Worm (Caenorhabditis elegans) whole organism, early embryonic: Measurements from ENCODE around the gene mcm-6.

Experiments
- B0310.2 ChIP-seq: sonication (generic microtip); optimal IDR thresholded peaks from 2 replicates; lab custom pipeline; 2016; ENCODE audit warnings: mild to moderate bottlenecking, missing genetic modification characterization, missing compliant biosample characterization
- F13C5.2 ChIP-seq: sonication (generic microtip); optimal IDR thresholded peaks from 2 replicates; lab custom pipeline; 2017; ENCODE audit warnings: mild to moderate bottlenecking, missing genetic modification characterization, inconsistent platforms, missing compliant biosample characterization
- aly-1 ChIP-seq: sonication (generic microtip); optimal IDR thresholded peaks from 2 replicates; lab custom pipeline; 2016; ENCODE audit warnings: missing genetic modification characterization, missing compliant biosample characterization
- ama-1 ChIP-seq: fragments of 150-350 bp; optimal IDR thresholded peaks from 2 replicates; lab custom pipeline; 2014
- ceh-13 ChIP-seq: fragments of 200-800 bp; sonication (Bioruptor generic); optimal IDR thresholded peaks from 2 replicates; lab custom pipeline; 2018; ENCODE audit warnings: mild to moderate bottlenecking, missing genetic modification characterization, missing compliant biosample characterization
- ceh-36 ChIP-seq: sonication (generic microtip); optimal IDR thresholded peaks from 2 replicates; lab custom pipeline; 2016; ENCODE audit warnings: missing genetic modification characterization, inconsistent platforms, missing compliant biosample characterization
- ets-7 ChIP-seq: sonication (generic microtip); optimal IDR thresholded peaks from 2 replicates; lab custom pipeline; 2016; ENCODE audit warnings: missing genotype, missing genetic modification characterization, missing compliant biosample characterization
- flt-1 ChIP-seq: fragments of 200-800 bp; sonication (Bioruptor generic); IDR thresholded peaks from 2 replicates; pipeline ENCODE4 v1.3.6; 2022; ENCODE audit warnings: missing genetic modification characterization, missing compliant biosample characterization
- hmbx-1 ChIP-seq: sonication (generic microtip); optimal IDR thresholded peaks from 2 replicates; lab custom pipeline; 2016; ENCODE audit warnings: mild to moderate bottlenecking, missing genetic modification characterization, missing compliant biosample characterization
- hmg-4 ChIP-seq: fragments of 200-800 bp; sonication (Bioruptor generic); optimal IDR thresholded peaks from 2 replicates; lab custom pipeline; 2018; ENCODE audit warnings: mild to moderate bottlenecking, missing genetic modification characterization, missing compliant biosample characterization
- hnd-1 ChIP-seq: sonication (generic microtip); optimal IDR thresholded peaks from 2 replicates; lab custom pipeline; 2016; ENCODE audit warnings: missing genetic modification characterization, missing compliant biosample characterization
- pes-1 ChIP-seq: fragments of 200-800 bp; sonication (Bioruptor generic); IDR thresholded peaks from 2 replicates; pipeline ENCODE4 v1.3.6; 2022; ENCODE audit warnings: missing genetic modification reagents, missing genetic modification characterization, missing compliant biosample characterization
- scrt-1 ChIP-seq: fragments of 200-800 bp; sonication (Bioruptor generic); IDR thresholded peaks from 2 replicates; pipeline ENCODE4 v1.3.6; 2022; ENCODE audit warnings: missing genetic modification characterization, missing compliant biosample characterization
- sea-1 ChIP-seq: fragments of 200-800 bp; sonication (Bioruptor generic); conservative IDR thresholded peaks from 2 replicates; pipeline ENCODE4 v1.3.6; 2022; ENCODE audit warnings: missing genetic modification characterization, missing compliant biosample characterization
- tbx-11 ChIP-seq: fragments of 200-800 bp; sonication (Bioruptor generic); IDR thresholded peaks from 2 replicates; pipeline ENCODE4 v1.3.6; 2022; ENCODE audit warnings: missing genetic modification characterization, missing compliant biosample characterization
- tbx-37 ChIP-seq: fragments of 200-800 bp; sonication (Bioruptor generic); conservative IDR thresholded peaks from 2 replicates; pipeline ENCODE4 v1.3.6; 2022; ENCODE audit warnings: missing genetic modification reagents, missing genetic modification characterization, missing compliant biosample characterization
- tra-4 ChIP-seq: sonication (generic microtip); optimal IDR thresholded peaks from 2 replicates; lab custom pipeline; 2017; ENCODE audit warnings: missing genetic modification characterization, missing compliant biosample characterization

Gene mcm-6

DNA sequence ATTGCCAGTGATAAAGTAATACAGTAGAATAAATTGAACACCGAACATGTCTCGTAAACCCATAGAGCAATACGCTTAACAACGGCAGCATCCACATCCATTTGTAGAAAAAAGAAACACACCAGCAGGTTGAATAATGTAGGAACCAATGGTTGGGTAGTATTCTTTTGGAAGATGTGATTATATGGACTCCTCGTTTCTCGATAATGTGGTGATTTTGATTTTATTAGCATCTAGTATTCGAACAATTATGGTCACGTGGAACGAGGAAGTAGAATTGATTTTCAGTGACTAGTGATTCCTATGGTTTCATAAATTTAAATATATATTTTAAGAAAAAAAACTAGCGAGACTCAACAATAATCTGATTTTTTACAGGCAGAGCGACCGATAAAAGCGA, 2.3 kb downstream of the mcm-6 start, which contains the start of gene srxa-10:
srxa-10 (minus strand) TSS at position 101 of the 400 bp plus-strand sequence.
- TF ChIP-seq tbx-37 (no peak), B0310.2 (tag; lab: Kevin White, UChicago) (no peak), sea-1 (GFP tag; lab: Robert Waterston, UW) (no peak), tbx-11 (GFP tag; lab: Robert Waterston, UW) (no peak), pes-1 (no peak), aly-1 (tag; lab: Kevin White, UChicago) (no peak), ama-1 (lab: Kevin White, UChicago) (no peak), tra-4 (tag; lab: Kevin White, UChicago) (no peak), scrt-1 (GFP tag; lab: Robert Waterston, UW) (no peak), ets-7 (tag; lab: Kevin White, UChicago) (no peak), F13C5.2 (tag; lab: Kevin White, UChicago) (no peak), hmg-4 (GFP tag; lab: Kevin White, UChicago) (no peak), ceh-13 (GFP tag; lab: Kevin White, UChicago) (no peak), flt-1 (GFP tag; lab: Robert Waterston, UW) (no peak), hnd-1 (no peak)

ce11 chrIII:9798478-9799157, 4.5 kb downstream of the mcm-6 start, which contains the start of gene ZK632.2:
Gene ZK632.2 (plus strand): TSS chrIII:9799107.
- no peak for TF ChIP-seq scrt-1 (GFP tag; lab: Robert Waterston, UW)
- no peak for TF ChIP-seq ceh-13 (GFP tag; lab: Kevin White, UChicago)
- TF ChIP-seq F13C5.2 (tag; lab: Kevin White, UChicago), result no peak
- no peak for TF ChIP-seq flt-1 (GFP tag; lab: Robert Waterston, UW)
- TF ChIP-seq ama-1 (lab: Kevin White, UChicago), result no peak

ce11 chrIII:9802045-9802444, 7.9 kb downstream of the mcm-6 start:
- no peak for TF ChIP-seq F13C5.2 (tag; lab: Kevin White, UChicago)
- TF ChIP-seq ama-1 (lab: Kevin White, UChicago), result no peak
- no peak for TF ChIP-seq sea-1 (GFP tag; lab: Robert Waterston, UW)
- no peak for TF ChIP-seq tbx-37
- TF ChIP-seq tbx-11 (GFP tag; lab: Robert Waterston, UW), result no peak
- TF ChIP-seq hnd-1, result no peak
- TF ChIP-seq flt-1 (GFP tag; lab: Robert Waterston, UW), result no peak
- TF ChIP-seq hmg-4 (GFP tag; lab: Kevin White, UChicago), result no peak
- no peak for TF ChIP-seq tra-4 (tag; lab: Kevin White, UChicago)
- no peak for TF ChIP-seq pes-1
- TF ChIP-seq ets-7 (tag; lab: Kevin White, UChicago), result no peak
- TF ChIP-seq ceh-36 (tag; lab: Kevin White, UChicago), result no peak
- TF ChIP-seq aly-1 (tag; lab: Kevin White, UChicago), result no peak
- TF ChIP-seq B0310.2 (tag; lab: Kevin White, UChicago), result no peak

DNA sequence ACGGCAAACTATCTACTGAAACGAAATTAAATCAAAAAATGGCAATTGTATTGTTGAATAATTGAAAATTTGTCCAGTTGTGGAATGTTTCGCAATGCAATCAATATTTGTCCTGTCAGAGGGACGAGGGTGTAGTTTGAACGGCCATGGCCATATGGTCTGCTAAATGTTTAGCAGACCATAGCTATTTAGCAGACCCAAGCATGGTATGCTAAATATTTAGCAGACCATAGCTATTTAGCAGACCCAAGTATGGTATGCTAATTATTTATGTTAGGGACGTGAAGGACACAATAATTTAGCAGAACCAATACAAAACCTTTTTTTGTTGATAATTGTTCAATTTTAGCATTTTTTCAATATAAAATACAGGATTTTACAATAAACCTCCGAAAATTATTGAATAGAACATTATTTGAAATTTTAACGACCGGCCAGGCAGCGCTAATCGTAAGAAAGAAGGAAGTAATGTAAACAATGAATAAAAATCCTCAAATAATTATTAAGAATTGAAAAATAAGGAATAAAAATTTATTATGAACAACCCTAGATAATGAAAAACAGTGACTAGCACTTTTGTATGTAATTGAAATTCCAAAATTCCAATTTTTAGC, 10.9 kb downstream of the mcm-6 start, which contains the start of gene riok-3:
riok-3 (minus strand) TSS at position 15 of the 614 bp plus-strand sequence.
- no peak for TF ChIP-seq sea-1 (GFP tag; lab: Robert Waterston, UW)
- no peak for TF ChIP-seq ama-1 (lab: Kevin White, UChicago)
- TF ChIP-seq hmg-4 (GFP tag; lab: Kevin White, UChicago), result no peak
- no peak for TF ChIP-seq tra-4 (tag; lab: Kevin White, UChicago)
- TF ChIP-seq ceh-13 (GFP tag; lab: Kevin White, UChicago), result no peak
- no peak for TF ChIP-seq pes-1
- no peak for TF ChIP-seq aly-1 (tag; lab: Kevin White, UChicago)
- TF ChIP-seq hmbx-1, result no peak
- no peak for TF ChIP-seq B0310.2 (tag; lab: Kevin White, UChicago)
- TF ChIP-seq tbx-37, result no peak
- TF ChIP-seq scrt-1 (GFP tag; lab: Robert Waterston, UW), result no peak
- no peak for TF ChIP-seq F13C5.2 (tag; lab: Kevin White, UChicago)
- no peak for TF ChIP-seq ceh-36 (tag; lab: Kevin White, UChicago)
- TF ChIP-seq ets-7 (tag; lab: Kevin White, UChicago), result no peak

DNA sequence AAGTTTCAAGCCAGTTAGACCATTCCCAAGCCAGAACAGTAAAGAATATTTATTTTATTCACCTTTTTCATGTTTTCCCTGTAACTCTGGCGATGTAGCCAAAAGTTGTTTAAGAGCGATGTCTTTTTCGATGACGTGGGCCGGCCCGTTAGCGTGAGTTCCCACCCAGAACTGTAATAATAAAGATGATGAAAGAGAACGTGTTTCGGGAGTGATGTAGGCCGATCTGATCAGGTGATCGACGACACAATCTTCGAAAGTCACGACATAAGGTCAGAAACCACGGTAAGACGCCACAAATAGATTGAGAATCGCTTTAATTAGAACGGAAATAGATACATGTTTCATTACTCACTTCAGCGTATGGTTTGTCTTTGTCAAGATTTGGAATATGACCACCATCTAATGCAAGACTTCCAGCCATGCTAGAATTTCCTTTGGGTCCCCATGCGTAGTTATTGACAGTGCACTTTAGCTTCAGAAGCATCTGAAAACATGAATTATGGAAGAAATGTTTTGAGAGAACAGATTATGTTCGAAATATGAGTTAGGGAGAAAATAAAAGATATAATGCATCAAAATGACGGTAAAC, 12.9 kb downstream of the mcm-6 start, which contains the start of gene ZK632.4:
ZK632.4 (minus strand) TSS at position 487 of the 592 bp plus-strand sequence.
- TF ChIP-seq tbx-37, result no peak
- no peak for TF ChIP-seq ceh-13 (GFP tag; lab: Kevin White, UChicago)
- TF ChIP-seq F13C5.2 (tag; lab: Kevin White, UChicago), result no peak
- TF ChIP-seq scrt-1 (GFP tag; lab: Robert Waterston, UW), result no peak
- no peak for TF ChIP-seq ama-1 (lab: Kevin White, UChicago)
- TF ChIP-seq ets-7 (tag; lab: Kevin White, UChicago), result no peak
- TF ChIP-seq pes-1, result no peak
- TF ChIP-seq flt-1 (GFP tag; lab: Robert Waterston, UW), result no peak
- no peak for TF ChIP-seq hnd-1
- TF ChIP-seq tra-4 (tag; lab: Kevin White, UChicago), result no peak
- no peak for TF ChIP-seq tbx-11 (GFP tag; lab: Robert Waterston, UW)
- no peak for TF ChIP-seq B0310.2 (tag; lab: Kevin White, UChicago)
- no peak for TF ChIP-seq aly-1 (tag; lab: Kevin White, UChicago)
- TF ChIP-seq ceh-36 (tag; lab: Kevin White, UChicago), result no peak
- no peak for TF ChIP-seq hmg-4 (GFP tag; lab: Kevin White, UChicago)

- TF ChIP-seq sea-1 (GFP tag; lab: Robert Waterston, UW) (no peak), tra-4 (tag; lab: Kevin White, UChicago) (no peak), tbx-37 (no peak), tbx-11 (GFP tag; lab: Robert Waterston, UW) (no peak), ceh-36 (tag; lab: Kevin White, UChicago) (no peak), ama-1 (lab: Kevin White, UChicago) (no peak), F13C5.2 (tag; lab: Kevin White, UChicago) (no peak), B0310.2 (tag; lab: Kevin White, UChicago) (no peak), hmbx-1 (no peak), ceh-13 (GFP tag; lab: Kevin White, UChicago) (no peak), pes-1 (no peak), scrt-1 (GFP tag; lab: Robert Waterston, UW) (no peak), hmg-4 (GFP tag; lab: Kevin White, UChicago) (no peak), ets-7 (tag; lab: Kevin White, UChicago) (no peak), hnd-1 (no peak), aly-1 (tag; lab: Kevin White, UChicago) (no peak), flt-1 (GFP tag; lab: Robert Waterston, UW) (no peak)
These were observed 13.4 kb downstream of the mcm-6 start for ce11 chrIII:9807560-9808046.
